Fruit fly (Drosophila melanogaster) S2 (cell line): ENCODE results near the gene CG31344.

Experiments used
- CG8478 ChIP-seq: fragments of >200 bp; optimal IDR thresholded peaks from 2 replicates; lab custom pipeline; 2018
- CTCF ChIP-seq, 2 experiments: fragments of >200 bp; optimal IDR thresholded peaks; 2 replicates each; lab custom pipeline; 2018

The CG31344 gene

DNA sequence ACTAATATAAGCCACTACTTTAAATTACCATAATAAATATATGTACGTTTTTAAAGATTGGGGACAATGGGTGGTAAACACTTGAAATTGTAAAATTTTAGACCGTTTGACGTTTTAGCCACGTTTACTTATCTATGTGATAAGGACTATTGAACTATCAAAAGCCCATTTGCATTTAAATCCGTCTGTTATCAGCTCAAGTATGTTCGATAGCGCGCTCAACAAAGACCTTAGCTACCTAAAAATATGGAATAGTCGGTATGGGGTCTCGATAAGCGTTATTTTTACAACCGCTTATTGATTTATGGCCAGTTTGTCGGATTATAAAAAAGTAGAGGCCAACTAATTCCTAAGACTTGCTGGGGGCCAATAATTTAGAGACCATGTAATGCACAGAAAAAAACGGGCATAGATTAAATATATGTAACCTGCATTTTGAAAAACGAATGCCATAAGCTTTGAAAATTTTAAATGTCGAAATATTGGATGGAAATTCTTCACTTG lies 6.6 kb upstream of the CG31344 start:
- no peak for TF ChIP-seq CG8478
- no peak for TF ChIP-seq CTCF (optimal IDR thresholded peaks at IDR 0.05; lab: Kevin White, UChicago)

DNA sequence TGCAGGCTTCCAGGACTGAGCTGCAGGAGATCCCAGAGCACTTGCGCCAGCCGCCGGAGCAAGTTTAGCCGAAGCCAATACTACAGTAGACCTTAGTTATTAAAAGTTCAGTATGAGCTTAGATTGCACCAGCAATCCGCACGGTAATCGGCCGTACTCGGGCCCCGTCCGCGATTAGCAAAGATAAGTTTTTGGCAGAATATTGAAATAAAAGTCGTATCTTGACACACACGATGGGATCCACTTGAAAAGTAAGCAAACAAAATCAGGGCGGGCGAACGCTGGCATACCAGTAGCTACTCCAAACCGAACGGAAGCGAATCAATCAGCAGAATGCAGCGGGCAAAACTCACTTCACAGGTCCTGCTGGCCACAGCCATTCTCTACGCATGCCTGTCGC lies 5.2 kb upstream of the CG31344 start, which contains the start of gene CG34316:
TSS of gene CG34316 (plus strand) at position 301 of the 400 bp plus-strand sequence.
- TF ChIP-seq CG8478 (no peak), CTCF (optimal IDR thresholded peaks at IDR 0.05; lab: Kevin White, UChicago) (no peak)

DNA sequence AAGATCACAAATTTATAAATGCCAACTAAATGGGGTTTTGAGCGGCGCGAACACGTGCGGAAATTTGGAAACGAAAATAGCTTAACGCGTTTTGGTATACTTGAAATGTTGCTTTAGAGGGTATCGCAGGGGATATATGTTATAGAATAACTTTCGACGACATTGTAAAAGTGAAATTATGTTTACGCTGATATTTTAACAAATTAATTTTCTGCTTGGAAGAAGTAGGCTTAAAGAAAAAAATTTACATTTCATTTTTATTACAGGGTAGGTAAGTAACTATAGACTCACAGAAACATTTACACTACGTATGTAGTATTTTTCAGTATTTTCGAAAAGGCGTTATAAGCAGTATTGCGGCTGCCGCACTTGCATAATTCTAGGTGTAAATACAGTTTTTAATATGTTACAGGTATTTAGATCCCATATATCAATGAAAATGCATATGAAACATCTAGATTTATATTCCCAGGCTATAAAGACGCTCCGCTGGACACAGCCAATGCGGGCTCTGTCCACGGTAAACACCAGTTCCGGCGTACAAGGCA lies 4.3 kb upstream of the CG31344 start, which contains the start of the genes Art3 and mRpS10:
TSS of gene Art3 (minus strand) at position 80 of the 548 bp plus-strand sequence.
TSS of gene mRpS10 (plus strand) at position 337 of the 548 bp plus-strand sequence.
- no peak for TF ChIP-seq CG8478
- no peak for TF ChIP-seq CTCF (optimal IDR thresholded peaks at IDR 0.05; lab: Kevin White, UChicago)

- TF ChIP-seq CG8478 (no peak), CTCF (optimal IDR thresholded peaks at IDR 0.05; lab: Kevin White, UChicago) (no peak)
These were observed 2.2 kb downstream of the CG31344 start, which contains the start of gene Polr2G for dm6 chr3R:15222973-15223372. Gene Polr2G, minus strand, starts transcription at chr3R:15223180.

DNA sequence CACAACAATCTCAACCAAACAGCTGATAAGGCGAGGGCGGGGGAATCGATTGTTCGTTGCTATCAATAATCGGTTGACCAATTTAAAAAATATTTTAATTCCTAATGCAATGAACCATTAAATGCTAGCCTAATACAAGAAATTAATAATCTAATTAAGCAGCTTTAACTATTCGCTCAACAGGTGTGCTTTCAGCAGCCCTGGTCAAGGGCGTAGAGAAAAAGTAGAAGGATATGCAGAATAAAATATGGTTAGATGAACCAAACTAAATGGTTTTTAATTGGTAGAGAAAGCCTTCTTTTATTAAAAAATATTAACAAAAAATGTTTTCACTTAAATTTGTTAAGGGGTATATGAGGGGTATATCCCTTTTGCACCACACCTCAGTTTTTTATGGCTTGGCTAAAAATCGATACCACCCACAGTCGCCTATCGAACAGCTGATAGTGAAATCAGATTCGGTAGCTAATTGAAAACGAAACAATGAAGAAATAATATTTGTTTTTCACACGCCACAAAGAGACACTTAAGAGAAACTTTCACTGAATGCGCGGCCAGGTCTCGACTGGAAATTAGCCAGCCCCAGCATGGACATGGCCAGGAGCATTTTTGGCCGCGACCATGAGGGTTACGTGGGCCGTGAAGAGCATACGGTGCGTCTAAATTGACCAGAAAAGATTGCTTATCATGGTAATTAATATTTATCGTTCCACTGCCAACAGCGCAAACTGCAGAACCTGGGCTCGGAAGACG lies 6.1 kb downstream of the CG31344 start, which contains the start of the genes SIDL and CG12241:
TSS of gene SIDL (minus strand) at position 51 of the 753 bp plus-strand sequence.
TSS of gene CG12241 (plus strand) at position 433 of the 753 bp plus-strand sequence.
- TF ChIP-seq CG8478 = no peak
- no peak for TF ChIP-seq CTCF (optimal IDR thresholded peaks at IDR 0.05; lab: Kevin White, UChicago)

dm6 chr3R:15213362-15213989 lies 11.7 kb downstream of the CG31344 start, which contains the start of the genes CG6654 and CG4210:
Gene CG6654, minus strand, starts transcription at chr3R:15213658.
Gene CG4210, plus strand, starts transcription at chr3R:15213974.
- TF ChIP-seq CG8478 = no peak
- TF ChIP-seq CTCF (optimal IDR thresholded peaks at IDR 0.05; lab: Kevin White, UChicago) = no peak

DNA sequence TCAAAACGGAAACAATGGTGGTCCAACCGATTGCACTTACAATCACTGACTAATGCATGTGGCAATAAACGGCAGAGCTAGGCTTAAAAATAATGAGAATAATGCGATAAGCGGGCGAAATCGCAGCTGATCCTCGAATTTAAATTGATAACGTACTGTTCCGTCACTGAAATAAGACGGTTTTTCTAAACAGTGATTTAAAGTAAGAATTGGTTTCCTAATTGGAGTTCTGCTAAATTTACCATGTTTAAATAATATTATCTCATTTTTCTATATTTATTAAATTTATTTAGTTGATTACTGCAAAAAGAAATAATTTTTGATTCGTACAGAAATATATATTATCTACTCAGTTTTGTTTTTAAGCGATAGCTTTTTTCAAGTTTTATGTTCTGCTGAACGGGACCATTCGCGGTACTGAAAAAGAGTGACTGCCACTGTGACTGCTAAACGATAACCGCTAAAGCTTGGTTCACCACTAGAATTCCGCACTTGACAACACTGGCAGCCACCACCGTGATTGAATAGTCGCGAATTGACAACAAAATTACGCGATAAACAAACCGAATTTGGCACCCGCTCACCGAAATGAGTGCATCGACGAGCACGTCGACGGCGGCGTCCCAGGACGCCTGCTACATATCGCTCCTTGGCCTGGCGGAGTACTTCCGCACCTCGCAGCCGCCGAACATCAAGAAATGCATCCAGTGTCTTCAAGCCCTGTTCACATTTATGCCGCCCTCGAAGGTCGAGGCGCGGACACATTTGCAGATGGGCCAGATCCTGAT lies 16.2 kb downstream of the CG31344 start, which contains the start of the genes Spn88Eb and Mau2:
TSS of gene Spn88Eb (minus strand) at position 51 of the 788 bp plus-strand sequence.
TSS of gene Mau2 (plus strand) at position 493 of the 788 bp plus-strand sequence.
- TF ChIP-seq CG8478 (no peak), CTCF (optimal IDR thresholded peaks at IDR 0.05; lab: Kevin White, UChicago) (peak in 1 of 2 experiments; percentile 24)

- TF ChIP-seq CG8478 = no peak
These were observed 18.9 kb downstream of the CG31344 start, which contains the start of gene Spn88Ea for dm6 chr3R:15206273-15206672. Gene Spn88Ea, minus strand, starts transcription at chr3R:15206447.

dm6 chr3R:15205223-15205622 lies 19.9 kb downstream of the CG31344 start:
- no peak for TF ChIP-seq CTCF (optimal IDR thresholded peaks at IDR 0.05; lab: Kevin White, UChicago)
- TF ChIP-seq CG8478 = no peak

DNA sequence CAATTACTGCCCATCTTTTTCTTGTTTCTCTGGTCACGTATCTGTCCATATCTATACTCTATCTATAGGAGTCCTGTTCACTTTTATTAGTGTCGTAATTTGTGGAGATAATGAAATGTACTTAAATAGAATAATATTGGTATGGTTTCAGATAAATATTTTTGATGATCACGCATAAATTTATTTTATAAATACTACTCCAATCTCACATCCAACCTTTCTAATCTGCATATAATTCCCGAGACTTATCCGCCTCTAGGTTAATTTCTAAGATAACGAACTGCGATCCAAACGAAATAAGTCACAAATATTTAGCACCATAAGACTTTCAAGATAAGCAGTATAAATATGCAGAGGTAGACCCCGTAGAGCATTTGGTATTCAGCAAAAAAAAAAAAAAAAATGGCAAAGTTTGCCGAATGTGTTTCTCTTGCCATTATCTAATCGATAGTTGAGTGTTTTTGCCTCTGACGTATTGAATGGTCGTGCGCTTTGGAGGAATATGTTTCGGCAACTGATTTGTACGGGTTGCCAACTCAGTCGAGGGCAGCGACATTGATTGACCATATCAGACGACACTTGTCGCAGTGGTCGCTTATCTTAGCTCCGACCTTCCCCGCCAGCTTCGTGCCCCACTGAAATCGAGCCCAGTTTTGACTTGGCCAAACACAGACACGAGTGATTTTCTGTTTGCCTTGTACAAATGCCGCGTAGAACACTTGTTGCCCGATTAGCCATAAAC lies 26.9 kb downstream of the CG31344 start:
- TF ChIP-seq CG8478 (no peak), CTCF (optimal IDR thresholded peaks at IDR 0.05; lab: Kevin White, UChicago) (no peak)

DNA sequence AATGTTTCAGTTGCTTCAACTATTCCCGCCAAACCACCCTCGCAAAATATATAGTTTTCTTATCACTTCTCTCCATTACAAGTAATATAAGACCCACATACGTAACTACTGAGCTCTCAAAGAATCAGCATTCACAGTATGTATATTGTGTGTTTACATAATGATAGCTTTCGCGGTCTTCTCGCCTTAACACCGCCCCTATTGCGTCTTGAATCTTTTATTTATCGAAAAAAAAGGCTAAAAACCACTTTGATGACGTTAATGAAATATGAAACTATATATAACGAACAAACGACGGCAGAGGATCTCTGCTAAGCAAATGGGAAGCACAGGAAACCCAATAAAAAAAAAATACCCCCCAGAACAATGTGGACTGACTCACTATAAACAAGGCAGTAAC lies 27.8 kb downstream of the CG31344 start:
- TF ChIP-seq CTCF (optimal IDR thresholded peaks at IDR 0.05; lab: Kevin White, UChicago) = no peak
- no peak for TF ChIP-seq CG8478

dm6 chr3R:15196134-15197034 lies 28.7 kb downstream of the CG31344 start, which contains the start of the genes Kpc1 and CG42542:
Gene Kpc1, minus strand, starts transcription at chr3R:15196210.
Gene CG42542, plus strand, starts transcription at chr3R:15196598.
- TF ChIP-seq CTCF (optimal IDR thresholded peaks at IDR 0.05; lab: Kevin White, UChicago) (no peak), CG8478 (no peak)

dm6 chr3R:15181467-15181866 lies 43.7 kb downstream of the CG31344 start, which contains the start of gene Mf:
Gene Mf, minus strand, starts transcription at chr3R:15181510.
- TF ChIP-seq CG8478 = no peak
- TF ChIP-seq CTCF (optimal IDR thresholded peaks at IDR 0.05; lab: Kevin White, UChicago) = no peak
